Worm (Caenorhabditis elegans): ENCODE measurements around the gene zmp-6.

ce11 chrIII:7238727-7239126 lies 8.9 kb downstream of the zmp-6 start, which contains the start of gene pars-1:
- TF ChIP-seq F13C5.2 (tag; optimal IDR thresholded peaks at IDR 0.05) (no peak), aly-1 (tag; optimal IDR thresholded peaks at IDR 0.05) (no peak), scrt-1 (GFP tag; IDR thresholded peaks at IDR 0.05) (no peak), sea-1 (GFP tag; conservative IDR thresholded peaks at IDR 0.05) (no peak), ama-1 (optimal IDR thresholded peaks at IDR 0.05) (no peak)
